Worm (Caenorhabditis elegans): ENCODE data around the gene Y51A2B.6.
"Not testable (repeated sequence)": the region's sequence is repeated elsewhere in the genome, so short reads cannot be mapped to it uniquely, and the experiment has no call there.

Gene Y51A2B.6

ce11 chrV:18394203-18394602, at the start of gene Y51A2B.6:
Y51A2B.6 (minus strand) TSS chrV:18394303.
- no peak for TF ChIP-seq aly-2 (tag; optimal IDR thresholded peaks at IDR 0.05)
- TF ChIP-seq lin-39 (tag; optimal IDR thresholded peaks at IDR 0.05): no peak
- no peak for TF ChIP-seq dmd-4 (tag; optimal IDR thresholded peaks at IDR 0.05)
- TF ChIP-seq ama-1 (optimal IDR thresholded peaks at IDR 0.05): no peak
- no peak for TF ChIP-seq crh-2 (tag; optimal IDR thresholded peaks at IDR 0.05)
- no peak for TF ChIP-seq nhr-21 (tag; optimal IDR thresholded peaks at IDR 0.05)
- no peak for TF ChIP-seq Y55F3AM.14 (GFP tag; optimal IDR thresholded peaks at IDR 0.05)
- no peak for TF ChIP-seq nhr-6 (tag; optimal IDR thresholded peaks at IDR 0.05)
- TF ChIP-seq lin-11 (tag; optimal IDR thresholded peaks at IDR 0.05): no peak
- TF ChIP-seq ztf-4 (tag; optimal IDR thresholded peaks at IDR 0.05): no peak
- TF ChIP-seq unc-62 (GFP tag; optimal IDR thresholded peaks at IDR 0.05): no peak
- TF ChIP-seq sem-4 (tag; optimal IDR thresholded peaks at IDR 0.05): no peak
- no peak for TF ChIP-seq zag-1 (tag; optimal IDR thresholded peaks at IDR 0.05)

DNA sequence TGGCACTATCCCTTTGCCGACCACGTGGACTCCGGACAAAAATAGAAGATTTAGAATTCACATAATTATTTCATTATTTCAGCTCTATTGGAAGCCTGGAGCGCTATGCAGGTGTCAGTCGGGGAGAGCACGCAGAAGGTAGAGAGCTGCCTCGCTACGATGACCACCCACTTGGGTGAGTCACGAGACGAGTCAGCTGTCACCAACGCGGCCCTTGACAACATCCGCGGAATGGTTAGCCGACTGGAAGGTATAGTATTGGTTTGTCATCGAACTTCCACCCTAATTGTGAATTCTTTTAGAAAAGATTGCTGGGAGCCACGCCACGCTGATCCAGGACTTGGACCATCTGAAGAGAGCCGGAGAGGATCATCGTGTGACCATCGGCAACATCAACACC, 45.4 kb upstream of the Y51A2B.6 start, which contains the start of gene ZK262.9:
ZK262.9 (plus strand) TSS at position 301 of the 400 bp plus-strand sequence.
- TF ChIP-seq mab-5 (tag; optimal IDR thresholded peaks at IDR 0.05); sma-3 (GFP tag; optimal IDR thresholded peaks at IDR 0.05); ztf-4 (tag; optimal IDR thresholded peaks at IDR 0.05): not testable (repeated sequence)

DNA sequence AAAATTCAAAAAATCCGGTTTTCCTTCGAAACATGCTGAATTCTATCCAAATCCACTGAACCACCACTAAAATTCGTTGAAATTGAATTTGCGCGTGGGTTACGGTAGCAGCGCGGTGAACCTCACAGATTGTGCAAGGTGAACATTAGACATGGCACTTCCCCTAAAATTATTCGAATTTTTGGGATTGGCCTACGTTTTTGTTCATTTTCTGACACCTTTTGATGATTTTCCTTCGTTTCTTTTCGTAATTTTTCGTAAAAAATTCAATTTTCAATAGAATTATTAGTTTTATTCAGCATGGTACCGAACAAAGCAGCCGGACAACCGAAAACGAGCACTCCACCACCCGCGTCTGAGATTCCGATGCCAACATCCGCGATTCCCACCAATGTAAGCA, 44.0 kb upstream of the Y51A2B.6 start, which contains the start of gene ZK262.8:
ZK262.8 (plus strand) TSS at position 301 of the 400 bp plus-strand sequence.
- TF ChIP-seq sem-4 (tag; optimal IDR thresholded peaks at IDR 0.05) (no peak), nhr-77 (tag; optimal IDR thresholded peaks at IDR 0.05) (no peak), nhr-6 (tag; optimal IDR thresholded peaks at IDR 0.05) (no peak), unc-55 (GFP tag; optimal IDR thresholded peaks at IDR 0.05) (no peak), ztf-11 (tag; optimal IDR thresholded peaks at IDR 0.05) (no peak), sma-9 (GFP tag; optimal IDR thresholded peaks at IDR 0.05) (no peak), sma-9 (tag; optimal IDR thresholded peaks at IDR 0.05) (no peak), sma-3 (GFP tag; optimal IDR thresholded peaks at IDR 0.05) (no peak), mdl-1 (tag; optimal IDR thresholded peaks at IDR 0.05) (no peak), egl-27 (tag; optimal IDR thresholded peaks at IDR 0.05) (no peak)

DNA sequence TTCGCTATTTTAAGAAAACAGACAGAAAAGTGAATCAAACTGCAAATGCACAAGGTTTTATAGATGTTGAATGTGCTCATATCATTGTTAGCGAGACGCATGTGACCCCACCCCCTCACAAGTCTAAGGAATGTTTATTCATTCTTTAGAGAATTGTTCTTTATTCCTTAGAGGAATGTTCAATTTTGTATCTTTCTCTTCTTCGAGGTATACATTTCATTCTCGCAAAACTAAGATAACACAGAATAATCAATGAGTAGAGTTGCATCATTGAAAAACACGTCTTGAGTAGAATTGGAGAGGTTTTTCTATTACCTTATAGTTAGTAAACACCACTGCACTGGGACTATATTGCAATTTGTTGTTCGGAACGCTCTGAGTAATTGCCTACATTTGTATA, 40.9 kb upstream of the Y51A2B.6 start, which contains the start of gene ZK262.20:
ZK262.20 (minus strand) TSS at position 101 of the 400 bp plus-strand sequence.
- no peak for TF ChIP-seq ceh-82 (tag; optimal IDR thresholded peaks at IDR 0.05)
- no peak for TF ChIP-seq sma-9 (GFP tag; optimal IDR thresholded peaks at IDR 0.05)
- no peak for TF ChIP-seq sma-9 (tag; optimal IDR thresholded peaks at IDR 0.05)
- no peak for TF ChIP-seq blmp-1 (tag; optimal IDR thresholded peaks at IDR 0.05; ENCODE audit: insufficient read depth)
- no peak for TF ChIP-seq elt-3 (tag; optimal IDR thresholded peaks at IDR 0.05)

DNA sequence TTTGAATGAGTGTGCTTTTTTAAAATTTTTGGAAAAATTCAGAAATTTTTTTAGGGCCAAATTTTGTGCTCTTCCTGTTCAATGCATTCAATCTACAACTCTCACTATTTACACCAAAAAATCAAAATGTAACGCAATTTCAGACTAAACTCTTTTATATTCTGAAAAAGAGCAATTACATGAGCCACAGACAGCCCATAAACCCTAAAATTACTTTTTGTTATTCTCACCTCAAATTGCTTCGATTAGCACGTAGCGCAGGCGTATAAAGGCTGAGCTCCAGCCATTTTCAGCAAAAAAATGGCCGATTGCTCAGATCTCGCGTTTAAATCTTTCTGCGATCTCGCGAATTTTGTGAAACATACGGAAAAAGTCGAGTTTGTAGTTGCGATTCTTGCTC, 37.3 kb upstream of the Y51A2B.6 start, which contains the start of gene srw-82:
srw-82 (plus strand) TSS at position 301 of the 400 bp plus-strand sequence.
- TF ChIP-seq elt-3 (tag; optimal IDR thresholded peaks at IDR 0.05): no peak
- no peak for TF ChIP-seq mab-5 (tag; optimal IDR thresholded peaks at IDR 0.05)
- no peak for TF ChIP-seq R02D3.7 (tag; optimal IDR thresholded peaks at IDR 0.05)
- TF ChIP-seq skn-1 (tag; optimal IDR thresholded peaks at IDR 0.05): no peak
- no peak for TF ChIP-seq nhr-77 (tag; optimal IDR thresholded peaks at IDR 0.05)

- TF ChIP-seq sma-9 (GFP tag; optimal IDR thresholded peaks at IDR 0.05): no peak
- no peak for TF ChIP-seq sma-9 (tag; optimal IDR thresholded peaks at IDR 0.05)
- no peak for TF ChIP-seq unc-39 (tag; optimal IDR thresholded peaks at IDR 0.05)
- no peak for TF ChIP-seq C34F6.9 (tag; optimal IDR thresholded peaks at IDR 0.05)
Measured at ce11 chrV:18430826-18431225, 36.7 kb upstream of the Y51A2B.6 start.

ce11 chrV:18426280-18426679, 32.2 kb upstream of the Y51A2B.6 start, which contains the start of gene srw-83:
srw-83 (plus strand) TSS chrV:18426580.
- TF ChIP-seq unc-39 (tag; optimal IDR thresholded peaks at IDR 0.05) (no peak), ztf-4 (tag; optimal IDR thresholded peaks at IDR 0.05) (no peak), nhr-6 (tag; optimal IDR thresholded peaks at IDR 0.05) (no peak), ceh-82 (tag; optimal IDR thresholded peaks at IDR 0.05) (no peak), nhr-21 (tag; optimal IDR thresholded peaks at IDR 0.05) (no peak), crh-2 (tag; optimal IDR thresholded peaks at IDR 0.05) (no peak), mbf-1 (tag; optimal IDR thresholded peaks at IDR 0.05) (no peak), ztf-1 (GFP tag; conservative IDR thresholded peaks at IDR 0.05) (no peak), blmp-1 (tag; optimal IDR thresholded peaks at IDR 0.05; ENCODE audit: insufficient read depth) (no peak), ama-1 (optimal IDR thresholded peaks at IDR 0.05) (no peak), sma-9 (GFP tag; optimal IDR thresholded peaks at IDR 0.05) (no peak), sma-9 (tag; optimal IDR thresholded peaks at IDR 0.05) (no peak), nhr-10 (tag; optimal IDR thresholded peaks at IDR 0.05) (no peak), ceh-16 (tag; optimal IDR thresholded peaks at IDR 0.05) (no peak)
